Worm (Caenorhabditis elegans) whole organism, L4 larva: ENCODE results near the gene F18A12.7.

Experiments
- D1046.2 ChIP-seq: fragments of 200-800 bp; sonication (Bioruptor generic); IDR thresholded peaks from 2 replicates; pipeline ENCODE4 v1.3.6; 2022; ENCODE audit warnings: missing genetic modification characterization, missing compliant biosample characterization
- F26F4.8 ChIP-seq: fragments of 200-800 bp; sonication (Bioruptor generic); conservative IDR thresholded peaks from 2 replicates; pipeline ENCODE4 v1.3.6; 2022; ENCODE audit warnings: missing genetic modification characterization, missing compliant biosample characterization
- F49E8.2 ChIP-seq: sonication (generic microtip); optimal IDR thresholded peaks from 2 replicates; lab custom pipeline; 2016; ENCODE audit warnings: missing compliant biosample characterization, mild to moderate bottlenecking, missing genetic modification characterization, borderline replicate concordance
- T20F7.1 ChIP-seq: fragments of 200-800 bp; sonication (Bioruptor generic); optimal IDR thresholded peaks from 2 replicates; lab custom pipeline; 2018; ENCODE audit warnings: mild to moderate bottlenecking, missing genetic modification characterization, missing compliant biosample characterization
- Y105C5A.15 ChIP-seq: fragments of 200-800 bp; sonication (Bioruptor generic); IDR thresholded peaks from 2 replicates; pipeline ENCODE4 v1.3.6; 2022; ENCODE audit warnings: missing genetic modification characterization, missing compliant biosample characterization
- ZK546.5 ChIP-seq, 2 experiments: sonication (generic microtip); optimal IDR thresholded peaks; 2 replicates each; lab custom pipeline; 2017; ENCODE audit warnings: missing biosample characterization in 2 of 2, missing genetic modification characterization in 2 of 2
- attf-4 ChIP-seq: sonication (generic microtip); optimal IDR thresholded peaks from 3 replicates; lab custom pipeline; 2017; ENCODE audit warnings: missing biosample characterization, missing genetic modification characterization
- ceh-44 ChIP-seq: fragments of 200-800 bp; sonication (Bioruptor generic); IDR thresholded peaks from 2 replicates; pipeline ENCODE4 v1.3.6; 2022; ENCODE audit warnings: missing genetic modification reagents, missing genetic modification characterization, missing compliant biosample characterization
- ces-1 ChIP-seq: fragments of 150-350 bp; sonication (generic microtip); optimal IDR thresholded peaks from 4 replicates; lab custom pipeline; 2014; ENCODE audit warnings: missing biosample characterization, missing genetic modification reagents, missing genetic modification characterization
- cey-2 ChIP-seq: sonication (generic microtip); optimal IDR thresholded peaks from 3 replicates; lab custom pipeline; 2017; ENCODE audit warnings: missing genetic modification characterization, mild to moderate bottlenecking, missing compliant biosample characterization, antibody characterized with exemption, borderline replicate concordance; ENCODE audit not compliant: insufficient read depth
- ctbp-1 ChIP-seq: fragments of 200-800 bp; sonication (Bioruptor generic); IDR thresholded peaks from 2 replicates; pipeline ENCODE4 v1.3.6; 2022; ENCODE audit warnings: missing genetic modification reagents, missing genetic modification characterization, missing compliant biosample characterization
- daf-16 ChIP-seq, 3 experiments: sonication (generic microtip); optimal IDR thresholded peaks; 2 replicates each; lab custom pipeline; 2016 to 2017; ENCODE audit warnings: missing genetic modification characterization in 3 of 3, missing genetic modification reagents in 3 of 3, mild to moderate bottlenecking in 2 of 3, missing compliant biosample characterization in 2 of 3, missing biosample characterization in 1 of 3, moderate library complexity in 1 of 3
- dmd-6 ChIP-seq: fragments of 200-800 bp; sonication (Bioruptor generic); IDR thresholded peaks from 2 replicates; pipeline ENCODE4 v1.3.6; 2022; ENCODE audit warnings: missing genetic modification reagents, missing genetic modification characterization, missing compliant biosample characterization
- dmd-8 ChIP-seq: fragments of 200-800 bp; sonication (Bioruptor generic); IDR thresholded peaks from 2 replicates; pipeline ENCODE4 v1.3.6; 2022; ENCODE audit warnings: missing genetic modification characterization, missing compliant biosample characterization
- dmd-9 ChIP-seq: fragments of 200-800 bp; sonication (Bioruptor generic); IDR thresholded peaks from 2 replicates; pipeline ENCODE4 v1.3.6; 2022; ENCODE audit warnings: missing genetic modification reagents, missing genetic modification characterization, missing compliant biosample characterization
- egl-43 ChIP-seq: fragments of 200-800 bp; sonication (Bioruptor generic); IDR thresholded peaks from 2 replicates; pipeline ENCODE4 v1.3.6; 2022; ENCODE audit warnings: missing genetic modification reagents, missing genetic modification characterization, missing compliant biosample characterization
- gei-8 ChIP-seq: fragments of 200-800 bp; sonication (Bioruptor generic); optimal IDR thresholded peaks from 2 replicates; lab custom pipeline; 2018; ENCODE audit warnings: mild to moderate bottlenecking, missing genetic modification characterization, missing compliant biosample characterization
- hif-1 ChIP-seq, 2 experiments: sonication (generic microtip); optimal IDR thresholded peaks; 2 replicates each; lab custom pipeline; 2016 to 2017; ENCODE audit warnings: missing compliant biosample characterization in 2 of 2, missing genetic modification characterization in 2 of 2, missing genetic modification reagents in 2 of 2, missing genotype in 2 of 2, mild to moderate bottlenecking in 1 of 2
- hlh-11 ChIP-seq: fragments of 200-800 bp; sonication (Bioruptor generic); optimal IDR thresholded peaks from 2 replicates; lab custom pipeline; 2018; ENCODE audit warnings: mild to moderate bottlenecking, missing genetic modification characterization, missing compliant biosample characterization
- hmg-1.1 ChIP-seq: fragments of 200-800 bp; sonication (Bioruptor generic); IDR thresholded peaks from 2 replicates; pipeline ENCODE4 v1.3.6; 2022; ENCODE audit warnings: missing genetic modification reagents, missing genetic modification characterization, missing compliant biosample characterization
- lin-1 ChIP-seq: fragments of 200-800 bp; sonication (Bioruptor generic); IDR thresholded peaks from 2 replicates; pipeline ENCODE4 v1.3.6; 2022; ENCODE audit warnings: missing genetic modification reagents, missing genetic modification characterization, missing compliant biosample characterization
- mdl-1 ChIP-seq, 2 experiments: fragments of 150-350 bp in 1 of 2; sonication (generic microtip) in 1 of 2; optimal IDR thresholded peaks; 2 replicates each; lab custom pipeline; 2014 to 2017; ENCODE audit warnings: missing biosample characterization in 2 of 2, missing genetic modification characterization in 2 of 2
- mdt-29 ChIP-seq: fragments of 200-800 bp; sonication (Bioruptor generic); IDR thresholded peaks from 2 replicates; pipeline ENCODE4 v1.3.6; 2022; ENCODE audit warnings: missing genetic modification reagents, missing genetic modification characterization, missing compliant biosample characterization
- mep-1 ChIP-seq: fragments of 150-350 bp; sonication (generic microtip); optimal IDR thresholded peaks from 3 replicates; lab custom pipeline; 2014; ENCODE audit warnings: missing biosample characterization, missing genetic modification characterization
- nhr-102 ChIP-seq: sonication (generic microtip); optimal IDR thresholded peaks from 2 replicates; lab custom pipeline; 2016; ENCODE audit warnings: mild to moderate bottlenecking, missing genetic modification characterization, moderate library complexity, missing compliant biosample characterization
- nhr-11 ChIP-seq: fragments of 150-350 bp; optimal IDR thresholded peaks from 2 replicates; lab custom pipeline; 2014; ENCODE audit warnings: missing biosample characterization, missing genetic modification characterization
- nhr-237 ChIP-seq: sonication (generic microtip); optimal IDR thresholded peaks from 2 replicates; lab custom pipeline; 2017; ENCODE audit warnings: missing biosample characterization, missing genetic modification characterization
- nhr-25 ChIP-seq: sonication (generic microtip); optimal IDR thresholded peaks from 2 replicates; lab custom pipeline; 2017; ENCODE audit warnings: missing genetic modification characterization, mild to moderate bottlenecking, missing compliant biosample characterization, antibody characterized with exemption, moderate library complexity, borderline replicate concordance; ENCODE audit not compliant: insufficient read depth
- nhr-28 ChIP-seq: fragments of 150-350 bp; optimal IDR thresholded peaks from 2 replicates; lab custom pipeline; 2014; ENCODE audit warnings: missing biosample characterization, missing genetic modification characterization
- nhr-48 ChIP-seq: sonication (generic microtip); optimal IDR thresholded peaks from 2 replicates; lab custom pipeline; 2016; ENCODE audit warnings: mild to moderate bottlenecking, missing genetic modification characterization, missing compliant biosample characterization
- pha-4 ChIP-seq, 2 experiments: fragments of 150-350 bp in 1 of 2; fragments of 200-800 bp in 1 of 2; sonication (Bioruptor generic) in 1 of 2; IDR thresholded peaks in 1 of 2; optimal IDR thresholded peaks in 1 of 2; 2 replicates each; pipeline versions ENCODE4 v1.3.6 to Lab custom; 2014 to 2022; ENCODE audit warnings: missing genetic modification characterization in 2 of 2, missing genetic modification reagents in 2 of 2, missing biosample characterization in 1 of 2, missing compliant biosample characterization in 1 of 2
- php-3 ChIP-seq: fragments of 200-800 bp; sonication (Bioruptor generic); IDR thresholded peaks from 2 replicates; pipeline ENCODE4 v1.3.6; 2022; ENCODE audit warnings: missing genetic modification reagents, missing genetic modification characterization, missing compliant biosample characterization
- pqm-1 ChIP-seq: sonication (generic microtip); optimal IDR thresholded peaks from 2 replicates; lab custom pipeline; 2017; ENCODE audit warnings: missing biosample characterization, missing genetic modification characterization
- rbr-2 ChIP-seq: sonication (generic microtip); optimal IDR thresholded peaks from 2 replicates; lab custom pipeline; 2016; ENCODE audit warnings: missing genotype, missing genetic modification characterization, missing compliant biosample characterization
- saeg-2 ChIP-seq: fragments of 200-800 bp; sonication (Bioruptor generic); IDR thresholded peaks from 2 replicates; pipeline ENCODE4 v1.3.6; 2022; ENCODE audit warnings: missing genetic modification reagents, missing genetic modification characterization, missing compliant biosample characterization
- skn-1 ChIP-seq: fragments of 150-350 bp; optimal IDR thresholded peaks from 2 replicates; lab custom pipeline; 2014; ENCODE audit warnings: missing biosample characterization, missing genetic modification characterization
- tag-97 ChIP-seq: fragments of 200-800 bp; sonication (Bioruptor generic); IDR thresholded peaks from 2 replicates; pipeline ENCODE4 v1.3.6; 2022; ENCODE audit warnings: missing genetic modification characterization, missing compliant biosample characterization
- tra-1 ChIP-seq: fragments of 200-800 bp; sonication (Bioruptor generic); IDR thresholded peaks from 2 replicates; pipeline ENCODE4 v1.3.6; 2022; ENCODE audit warnings: missing genetic modification reagents, missing genetic modification characterization, missing compliant biosample characterization
- unc-130 ChIP-seq: sonication (generic microtip); optimal IDR thresholded peaks from 2 replicates; lab custom pipeline; 2016; ENCODE audit warnings: missing genetic modification reagents, missing genetic modification characterization, missing compliant biosample characterization
- unc-39 ChIP-seq: sonication (generic microtip); optimal IDR thresholded peaks from 2 replicates; lab custom pipeline; 2017; ENCODE audit warnings: missing biosample characterization, missing genetic modification characterization
- unc-62 ChIP-seq, 3 experiments: fragments of 150-350 bp in 1 of 3; sonication (generic microtip); optimal IDR thresholded peaks in 2 of 3; peaks in 1 of 3; 1 replicate in 1 of 3; 2 replicates in 2 of 3; lab custom pipeline; 2014 to 2017; ENCODE audit warnings: missing biosample characterization in 3 of 3, missing genetic modification characterization in 3 of 3, missing genetic modification reagents in 3 of 3, missing genotype in 1 of 3
- zag-1 ChIP-seq: fragments of 150-350 bp; optimal IDR thresholded peaks from 2 replicates; lab custom pipeline; 2014; ENCODE audit warnings: missing biosample characterization, missing genetic modification characterization
- zip-2 ChIP-seq: fragments of 150-350 bp; optimal IDR thresholded peaks from 2 replicates; lab custom pipeline; 2014; ENCODE audit warnings: missing biosample characterization, missing genetic modification characterization
- ztf-7 ChIP-seq: fragments of 150-350 bp; optimal IDR thresholded peaks from 2 replicates; lab custom pipeline; 2014; ENCODE audit warnings: missing biosample characterization, missing genetic modification characterization

Gene F18A12.7

DNA sequence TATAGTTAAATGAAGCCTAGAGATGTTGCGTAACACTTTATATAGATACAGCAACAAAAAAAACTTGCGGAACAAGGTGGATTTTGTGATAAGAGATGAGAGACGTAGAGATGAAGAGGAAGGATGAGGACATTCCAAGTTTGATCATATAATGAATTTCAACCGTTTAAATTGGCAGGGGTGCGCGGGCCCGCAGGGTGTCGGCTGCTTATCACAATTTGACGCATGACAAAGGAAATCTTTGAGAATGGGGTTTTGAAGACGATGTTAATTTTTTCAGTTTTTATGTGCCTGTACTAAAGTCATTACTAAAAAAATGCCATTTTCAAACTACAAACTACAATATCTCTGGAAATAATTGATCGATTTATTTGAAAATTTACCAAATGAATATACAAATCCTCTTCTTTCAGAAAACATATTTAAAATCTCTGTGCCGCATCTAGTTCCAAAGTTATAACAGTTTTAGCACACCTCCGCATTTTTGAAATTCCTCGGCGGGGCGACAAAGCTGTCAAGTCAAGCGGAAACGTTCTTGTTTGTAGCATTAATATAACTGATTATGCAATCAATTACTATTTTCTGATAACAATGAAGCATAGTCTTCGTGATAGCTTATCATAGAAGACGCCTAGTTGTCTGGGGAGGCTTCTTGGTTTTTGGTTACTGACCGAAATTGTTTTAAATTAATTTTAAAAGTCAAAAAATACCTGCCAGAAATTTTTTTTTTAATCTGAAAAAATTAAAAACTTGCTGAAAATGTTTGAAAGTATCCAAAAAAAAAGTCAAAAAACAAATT, 25.8 kb upstream of the F18A12.7 start:
- no peak for TF ChIP-seq tag-97 (GFP tag; lab: Robert Waterston, UW)
- peak; percentile 63 for TF ChIP-seq dmd-6 (GFP tag; lab: Robert Waterston, UW)
- TF ChIP-seq nhr-28 = peak; percentile 60
- TF ChIP-seq nhr-102 = no peak
- TF ChIP-seq php-3 (GFP tag; lab: Robert Waterston, UW) = 0 out of 2 replicates have a peak, but pooled peaks have one; percentile 22
- peak; percentile 55 for TF ChIP-seq pqm-1 (tag; lab: Kevin White, UChicago)

DNA sequence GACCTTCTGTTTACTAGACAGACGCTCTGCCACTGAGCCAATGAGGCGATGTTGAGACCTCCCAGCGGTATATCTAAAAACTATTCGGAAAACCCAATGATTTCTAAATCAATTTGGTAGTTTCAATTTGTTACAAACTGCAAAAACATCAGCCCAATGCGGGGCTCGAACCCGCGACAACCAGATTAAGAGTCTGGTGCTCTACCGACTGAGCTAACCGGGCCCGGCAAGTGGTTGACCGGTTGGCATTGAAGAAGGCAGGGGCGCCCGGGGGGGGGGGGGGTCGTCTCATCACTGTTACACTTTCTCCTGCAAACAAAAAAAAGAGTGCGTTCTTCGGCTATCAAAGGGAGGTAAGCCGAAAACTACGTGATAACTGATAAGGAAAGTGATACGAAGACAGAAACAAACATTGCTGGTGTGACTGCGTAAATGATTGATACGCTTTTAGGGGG, 25.0 kb upstream of the F18A12.7 start:
- TF ChIP-seq saeg-2 (GFP tag; lab: Robert Waterston, UW) = peak; percentile 53; the same call in 1 of the 2 replicates
- peak; percentile 91 for TF ChIP-seq dmd-8 (GFP tag; lab: Robert Waterston, UW)
- no peak for TF ChIP-seq unc-39 (tag; lab: Kevin White, UChicago)
- TF ChIP-seq D1046.2 = peak; percentile 77; the same call in 1 of the 2 replicates
- TF ChIP-seq cey-2 = no peak
- no peak for TF ChIP-seq tag-97 (GFP tag; lab: Robert Waterston, UW)
- TF ChIP-seq ces-1 (GFP tag; lab: Kevin White, UChicago) = no peak
- peak; percentile 8 for TF ChIP-seq F49E8.2
- TF ChIP-seq mep-1 (tag; lab: Kevin White, UChicago) = peak; percentile 56
- peak; percentile 86 for TF ChIP-seq mdt-29 (GFP tag; lab: Robert Waterston, UW)
- TF ChIP-seq nhr-48 = peak; percentile 4
- TF ChIP-seq hif-1 (tag; optimal IDR thresholded peaks at IDR 0.05; lab: Kevin White, UChicago) = peak in 1 of 2 experiments; percentile 52
- peak; percentile 85 for TF ChIP-seq pha-4 (GFP tag; IDR thresholded peaks at IDR 0.05; lab: Robert Waterston, UW)
- no peak for TF ChIP-seq pha-4 (tag; optimal IDR thresholded peaks at IDR 0.05; lab: Kevin White, UChicago)
- no peak for TF ChIP-seq unc-62 (GFP tag; optimal IDR thresholded peaks at IDR 0.05 in 1 of 2; lab: Kevin White, UChicago)
- TF ChIP-seq unc-62 (tag; optimal IDR thresholded peaks at IDR 0.05; lab: Kevin White, UChicago) = no peak
- TF ChIP-seq ZK546.5 (tag; optimal IDR thresholded peaks at IDR 0.05; lab: Kevin White, UChicago) = no peak
- TF ChIP-seq zip-2 (tag; lab: Kevin White, UChicago) = no peak
- peak; percentile 91 for TF ChIP-seq gei-8
- TF ChIP-seq ceh-44 (GFP tag; lab: Robert Waterston, UW) = peak; percentile 54; the same call in 1 of the 2 replicates
- TF ChIP-seq lin-1 = 0 out of 2 replicates have a peak, but pooled peaks have one; percentile 65
- TF ChIP-seq nhr-25 = no peak
- TF ChIP-seq dmd-9 = peak; percentile 78
- TF ChIP-seq F26F4.8 (GFP tag; lab: Robert Waterston, UW) = peak; percentile 81
- TF ChIP-seq zag-1 (tag; lab: Kevin White, UChicago) = no peak
- peak; percentile 77 for TF ChIP-seq php-3 (GFP tag; lab: Robert Waterston, UW)
- peak; percentile 87 for TF ChIP-seq egl-43
- peak; percentile 84; the same call in 1 of the 2 replicates for TF ChIP-seq Y105C5A.15 (GFP tag; lab: Robert Waterston, UW)
- TF ChIP-seq mdl-1 (tag; optimal IDR thresholded peaks at IDR 0.05; lab: Kevin White, UChicago) = no peak
- TF ChIP-seq nhr-11 (tag; lab: Kevin White, UChicago) = no peak
- TF ChIP-seq nhr-28 = peak; percentile 68
- TF ChIP-seq T20F7.1 (GFP tag; lab: Kevin White, UChicago) = no peak
- no peak for TF ChIP-seq attf-4 (tag; lab: Kevin White, UChicago)
- peak; percentile 48 for TF ChIP-seq rbr-2 (tag; lab: Kevin White, UChicago)
- TF ChIP-seq skn-1 (tag; lab: Kevin White, UChicago) = no peak
- peak; percentile 63 to 90 for TF ChIP-seq daf-16 (GFP tag; optimal IDR thresholded peaks at IDR 0.05; lab: Kevin White, UChicago)
- peak; percentile 76 for TF ChIP-seq daf-16 (tag; optimal IDR thresholded peaks at IDR 0.05; lab: Kevin White, UChicago)
- TF ChIP-seq nhr-237 (tag; lab: Kevin White, UChicago) = no peak
- TF ChIP-seq ctbp-1 (GFP tag; lab: Robert Waterston, UW) = peak; percentile 67
- TF ChIP-seq tra-1 (GFP tag; lab: Robert Waterston, UW) = peak; percentile 90
- TF ChIP-seq hmg-1.1 (GFP tag; lab: Robert Waterston, UW) = peak; percentile 75; the same call in 1 of the 2 replicates
- no peak for TF ChIP-seq ztf-7 (tag; lab: Kevin White, UChicago)
- TF ChIP-seq hlh-11 (tag; lab: Kevin White, UChicago) = peak; percentile 81
- TF ChIP-seq unc-130 (GFP tag; lab: Kevin White, UChicago) = peak; percentile 60
